Worm (Caenorhabditis elegans): ENCODE results near the gene ZK1058.9.

The ZK1058.9 gene

DNA sequence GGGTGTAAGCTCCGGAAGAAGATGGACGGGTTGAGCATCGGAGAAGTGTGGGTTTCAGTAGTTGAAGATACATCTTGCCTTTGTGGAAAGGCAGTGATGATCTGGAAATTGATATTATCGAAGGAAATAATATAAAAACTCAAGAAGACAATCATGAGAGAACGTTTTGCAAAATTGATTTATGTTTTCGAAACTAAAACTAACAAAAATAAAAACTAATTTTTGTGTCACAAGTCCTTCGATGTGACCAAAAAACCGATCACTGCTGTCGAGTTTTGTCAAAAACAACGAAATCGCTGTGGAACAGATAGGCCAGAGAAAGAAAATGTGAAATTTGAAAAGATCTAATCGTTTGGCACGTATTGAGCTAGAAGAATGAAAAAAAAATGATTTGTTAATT is 18.4 kb downstream of the ZK1058.9 start, which contains the start of gene mmcm-1:
mmcm-1 (minus strand) TSS at position 101 of the 400 bp plus-strand sequence.
- TF ChIP-seq blmp-1 (tag; optimal IDR thresholded peaks at IDR 0.05) (no peak), tbx-8 (GFP tag; optimal IDR thresholded peaks at IDR 0.05) (no peak), snpc-4 (tag; optimal IDR thresholded peaks at IDR 0.05) (no peak), lin-32 (GFP tag; optimal IDR thresholded peaks at IDR 0.05) (no peak), lsy-2 (tag; optimal IDR thresholded peaks at IDR 0.05) (no peak), ces-1 (GFP tag; optimal IDR thresholded peaks at IDR 0.05) (no peak), nhr-28 (tag; optimal IDR thresholded peaks at IDR 0.05) (no peak), unc-120 (tag; optimal IDR thresholded peaks at IDR 0.05; ENCODE audit: poor library complexity, severe bottlenecking) (no peak), drap-1 (GFP tag; optimal IDR thresholded peaks at IDR 0.05) (no peak)

DNA sequence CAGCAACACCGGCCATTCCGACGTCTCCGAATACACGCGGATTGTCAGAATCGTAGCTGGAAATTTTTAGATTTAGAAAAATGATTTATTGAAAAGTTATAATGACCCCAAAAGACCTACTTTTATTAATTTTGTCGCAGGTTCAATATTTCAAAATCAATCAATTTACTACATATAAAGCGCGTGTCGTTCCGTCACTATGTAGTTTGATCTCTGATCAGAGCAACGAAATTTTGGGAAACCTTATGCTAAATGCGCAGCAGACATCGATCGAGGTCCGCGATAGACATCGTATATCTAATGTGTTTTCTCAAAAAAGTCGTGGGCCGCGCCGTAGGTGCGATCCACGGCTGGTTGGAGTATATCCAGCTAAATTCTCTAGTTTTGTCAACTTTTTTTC is 19.5 kb downstream of the ZK1058.9 start:
- TF ChIP-seq blmp-1 (tag; optimal IDR thresholded peaks at IDR 0.05), result no peak
- no peak for TF ChIP-seq mls-2 (tag; optimal IDR thresholded peaks at IDR 0.05)
- TF ChIP-seq hlh-1 (tag; optimal IDR thresholded peaks at IDR 0.05), result no peak
- no peak for TF ChIP-seq nhr-237 (tag; optimal IDR thresholded peaks at IDR 0.05)
- no peak for TF ChIP-seq lin-13 (tag; optimal IDR thresholded peaks at IDR 0.05)
- TF ChIP-seq sptf-1 (tag; optimal IDR thresholded peaks at IDR 0.05), result no peak
- TF ChIP-seq bed-3 (GFP tag; optimal IDR thresholded peaks at IDR 0.05), result no peak
- TF ChIP-seq lin-32 (GFP tag; optimal IDR thresholded peaks at IDR 0.05), result no peak
- TF ChIP-seq nhr-28 (tag; optimal IDR thresholded peaks at IDR 0.05), result no peak
- no peak for TF ChIP-seq mep-1 (tag; optimal IDR thresholded peaks at IDR 0.05)
- no peak for TF ChIP-seq ces-1 (GFP tag; optimal IDR thresholded peaks at IDR 0.05)
- TF ChIP-seq nhr-76 (tag; optimal IDR thresholded peaks at IDR 0.05), result no peak
- no peak for TF ChIP-seq ceh-43 (GFP tag; optimal IDR thresholded peaks at IDR 0.05)
- TF ChIP-seq elt-3 (tag; optimal IDR thresholded peaks at IDR 0.05), result no peak

DNA sequence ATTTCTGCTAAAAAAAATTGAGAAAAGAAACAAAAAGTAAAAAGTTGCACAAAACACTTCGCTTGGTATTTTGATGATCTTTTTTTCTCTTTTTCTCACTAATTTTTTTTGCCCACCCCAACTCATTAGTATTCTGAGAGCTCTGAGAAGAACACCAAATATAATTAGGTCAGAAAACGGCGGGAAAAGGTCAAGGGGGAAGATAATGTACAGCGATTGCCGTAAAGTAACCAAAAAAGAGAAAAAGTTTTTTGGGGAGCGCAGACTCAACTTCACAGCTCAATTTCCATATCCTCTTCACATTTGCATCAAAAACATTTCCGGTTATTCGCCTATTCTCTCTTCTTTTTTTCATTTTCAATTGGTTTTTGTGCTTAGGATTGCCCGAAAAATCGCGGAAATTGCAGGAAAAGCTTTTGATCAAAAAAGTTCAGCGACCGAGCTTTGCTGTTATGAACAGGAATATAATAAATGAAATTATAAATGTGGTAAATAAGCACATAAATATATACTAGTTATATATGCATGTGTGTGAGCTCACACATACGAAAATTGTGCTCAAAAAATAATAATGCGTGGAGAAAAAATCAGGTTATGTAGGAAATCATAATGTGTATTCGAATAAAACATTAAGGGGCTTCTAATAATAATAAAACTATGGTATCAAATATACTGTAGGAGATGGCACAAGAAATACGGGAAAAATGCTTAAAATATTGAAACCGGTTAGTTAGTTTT is 23.3 kb downstream of the ZK1058.9 start:
- TF ChIP-seq tbx-8 (GFP tag; optimal IDR thresholded peaks at IDR 0.05) (no peak), ham-2 (GFP tag; optimal IDR thresholded peaks at IDR 0.05) (no peak), ces-1 (GFP tag; optimal IDR thresholded peaks at IDR 0.05) (peak; percentile 34), ceh-39 (tag; optimal IDR thresholded peaks at IDR 0.05) (no peak), M03D4.4 (tag; optimal IDR thresholded peaks at IDR 0.05) (no peak), hlh-1 (tag; optimal IDR thresholded peaks at IDR 0.05) (no peak), elt-1 (tag; optimal IDR thresholded peaks at IDR 0.05; ENCODE audit: borderline replicate concordance, insufficient read depth) (no peak)

DNA sequence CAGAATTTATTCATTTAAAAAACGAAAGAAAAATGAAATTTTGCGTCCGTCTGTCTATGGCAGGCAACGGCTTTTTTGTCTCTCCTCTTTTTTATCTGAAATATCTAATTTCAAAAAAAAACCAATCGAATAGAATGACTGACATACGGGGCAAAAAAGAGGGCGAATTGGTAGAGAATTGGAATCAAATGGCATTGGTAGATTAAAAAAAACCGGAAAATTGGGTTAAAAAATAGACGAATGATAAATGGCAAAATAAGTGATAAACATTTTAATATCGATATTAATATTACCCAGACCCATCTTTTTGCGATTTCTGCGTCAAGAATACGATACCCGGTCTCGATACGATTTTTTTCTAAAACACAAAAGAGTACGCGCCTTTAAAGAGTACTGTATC is 24.5 kb downstream of the ZK1058.9 start, which contains the start of gene tir-1:
tir-1 (minus strand) TSS at position 101 of the 400 bp plus-strand sequence.
- TF ChIP-seq snpc-4 (tag; optimal IDR thresholded peaks at IDR 0.05) (no peak), ceh-83 (GFP tag; optimal IDR thresholded peaks at IDR 0.05) (no peak), pha-4 (tag; optimal IDR thresholded peaks at IDR 0.05) (no peak), sptf-1 (tag; optimal IDR thresholded peaks at IDR 0.05) (no peak), nhr-237 (tag; optimal IDR thresholded peaks at IDR 0.05) (no peak), elt-3 (tag; optimal IDR thresholded peaks at IDR 0.05) (no peak), nhr-76 (tag; optimal IDR thresholded peaks at IDR 0.05) (no peak), flh-1 (GFP tag; optimal IDR thresholded peaks at IDR 0.05) (no peak), lin-13 (tag; optimal IDR thresholded peaks at IDR 0.05) (no peak), hlh-1 (tag; optimal IDR thresholded peaks at IDR 0.05) (no peak), ces-1 (GFP tag; optimal IDR thresholded peaks at IDR 0.05) (no peak), ceh-43 (GFP tag; optimal IDR thresholded peaks at IDR 0.05) (no peak), elt-1 (tag; optimal IDR thresholded peaks at IDR 0.05; ENCODE audit: borderline replicate concordance, insufficient read depth) (no peak), tbx-8 (GFP tag; optimal IDR thresholded peaks at IDR 0.05) (no peak), unc-120 (tag; optimal IDR thresholded peaks at IDR 0.05; ENCODE audit: poor library complexity, severe bottlenecking) (no peak), mab-5 (tag; optimal IDR thresholded peaks at IDR 0.05) (no peak), mls-2 (tag; optimal IDR thresholded peaks at IDR 0.05) (no peak), zip-8 (tag; optimal IDR thresholded peaks at IDR 0.05) (no peak), lin-32 (GFP tag; optimal IDR thresholded peaks at IDR 0.05) (no peak)

DNA sequence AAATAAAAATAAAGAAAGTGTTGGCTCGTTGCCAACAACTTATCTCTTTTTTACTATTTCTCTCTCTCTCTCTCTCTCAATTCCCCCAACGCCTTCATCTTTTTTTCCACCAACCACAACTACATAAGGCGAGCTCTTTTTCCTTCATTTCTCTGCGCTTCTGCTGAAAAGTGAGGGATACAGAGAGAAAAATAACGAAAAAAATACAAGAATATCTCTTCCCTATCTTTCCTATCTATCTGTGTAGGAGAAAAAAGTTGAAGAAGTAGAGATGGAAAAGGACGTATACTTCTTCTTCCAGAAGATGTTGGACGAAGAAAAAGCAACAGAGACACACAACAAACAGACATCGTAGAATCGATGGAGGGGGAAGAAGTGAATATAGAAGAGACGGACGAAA is 27.2 kb downstream of the ZK1058.9 start:
- no peak for TF ChIP-seq lin-13 (tag; optimal IDR thresholded peaks at IDR 0.05)
- no peak for TF ChIP-seq lin-32 (GFP tag; optimal IDR thresholded peaks at IDR 0.05)
- TF ChIP-seq ceh-39 (tag; optimal IDR thresholded peaks at IDR 0.05), result no peak
- TF ChIP-seq ces-1 (GFP tag; optimal IDR thresholded peaks at IDR 0.05), result peak; percentile 62
- TF ChIP-seq nhr-76 (tag; optimal IDR thresholded peaks at IDR 0.05), result no peak
- no peak for TF ChIP-seq elt-3 (tag; optimal IDR thresholded peaks at IDR 0.05)
